Worm (Caenorhabditis elegans): Measurements from ENCODE around the gene smoc-1.

Gene smoc-1

DNA sequence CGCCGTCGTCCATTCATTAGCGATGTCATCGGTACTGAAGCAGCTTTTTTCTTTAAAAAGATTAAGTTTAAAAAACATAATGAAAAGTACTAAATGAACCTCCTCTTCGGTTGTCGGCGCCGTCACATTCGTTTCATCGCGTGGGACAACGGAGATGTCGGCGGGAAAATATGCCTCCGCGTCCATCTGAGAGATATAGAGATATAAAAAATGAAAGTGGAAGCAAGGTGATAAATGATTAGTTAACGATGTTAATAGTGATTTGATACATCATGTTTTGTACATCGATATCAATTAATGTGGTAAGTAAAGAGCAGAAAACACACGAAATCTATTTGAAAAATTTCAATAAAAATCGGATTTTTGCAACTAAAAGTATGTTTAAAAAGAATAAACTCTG lies 29.8 kb downstream of the smoc-1 start, which contains the start of gene F55A11.7:
Gene F55A11.7, minus strand, starts transcription at position 186 of the 400 bp plus-strand sequence.
- TF ChIP-seq pbrm-1 (GFP tag; IDR thresholded peaks at IDR 0.05) = no peak
- no peak for TF ChIP-seq ceh-79 (tag; optimal IDR thresholded peaks at IDR 0.05)
- TF ChIP-seq lir-1 (GFP tag; conservative IDR thresholded peaks at IDR 0.05) = no peak
- no peak for TF ChIP-seq F33H1.4 (GFP tag; IDR thresholded peaks at IDR 0.05)
- TF ChIP-seq Y53F4B.3 (GFP tag; IDR thresholded peaks at IDR 0.05) = no peak
- no peak for TF ChIP-seq sdz-38 (tag; optimal IDR thresholded peaks at IDR 0.05)
- no peak for TF ChIP-seq K11D2.4 (GFP tag; IDR thresholded peaks at IDR 0.05)
- no peak for TF ChIP-seq lsy-27 (tag; optimal IDR thresholded peaks at IDR 0.05; ENCODE audit: borderline replicate concordance, insufficient read depth)
- TF ChIP-seq die-1 (tag; optimal IDR thresholded peaks at IDR 0.05) = no peak

DNA sequence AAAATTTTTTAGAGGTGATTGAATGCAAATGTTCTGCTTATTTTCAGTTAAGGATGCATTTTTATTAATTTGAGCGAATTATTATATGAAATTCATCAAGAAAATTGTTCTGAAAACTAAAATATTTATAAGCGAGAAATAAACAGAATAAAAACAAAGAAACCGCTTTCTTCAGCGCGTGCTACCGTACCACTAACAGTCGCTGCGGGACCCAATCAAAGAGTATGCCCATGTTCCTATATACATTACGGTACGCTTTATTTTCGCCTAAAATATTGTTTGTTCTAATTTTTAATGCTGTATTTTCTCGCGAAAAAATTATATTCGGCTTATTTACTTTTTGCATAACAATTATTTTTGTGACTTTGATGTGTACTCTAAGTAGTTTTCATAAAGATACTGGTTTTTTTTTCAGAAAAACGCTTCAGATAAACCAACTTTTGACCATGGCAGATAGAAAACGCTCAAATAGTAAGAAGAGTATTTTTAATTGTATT lies 30.3 kb downstream of the smoc-1 start, which contains the start of gene F55A11.8:
Gene F55A11.8, plus strand, starts transcription at position 447 of the 497 bp plus-strand sequence.
- TF ChIP-seq F23B12.7 (tag; optimal IDR thresholded peaks at IDR 0.05; ENCODE audit: insufficient read depth) (no peak), xnd-1 (tag; optimal IDR thresholded peaks at IDR 0.05) (peak; percentile 86), dpl-1 (GFP tag; optimal IDR thresholded peaks at IDR 0.05) (no peak), D2030.7 (GFP tag; IDR thresholded peaks at IDR 0.05) (0 out of 2 replicates have a peak, but pooled peaks have one; percentile 14), F33H1.4 (GFP tag; IDR thresholded peaks at IDR 0.05) (peak; percentile 92), K11D2.4 (GFP tag; IDR thresholded peaks at IDR 0.05) (no peak), rpc-1 (optimal IDR thresholded peaks at IDR 0.05) (no peak), rpc-1 (tag; optimal IDR thresholded peaks at IDR 0.05) (no peak), madf-3 (GFP tag; IDR thresholded peaks at IDR 0.05) (0 out of 2 replicates have a peak, but pooled peaks have one; percentile 55), madf-6 (GFP tag; IDR thresholded peaks at IDR 0.05) (peak; percentile 89), C06A6.2 (GFP tag; conservative IDR thresholded peaks at IDR 0.05) (no peak), him-1 (tag; optimal IDR thresholded peaks at IDR 0.05) (peak; percentile 50), bed-2 (GFP tag; IDR thresholded peaks at IDR 0.05) (no peak), akir-1 (GFP tag; optimal IDR thresholded peaks at IDR 0.05) (no peak), hmg-1.2 (GFP tag; IDR thresholded peaks at IDR 0.05) (peak; percentile 13; the same call in 1 of the 2 replicates), efl-1 (GFP tag; optimal IDR thresholded peaks at IDR 0.05) (peak; percentile 64), madf-8 (GFP tag; conservative IDR thresholded peaks at IDR 0.05) (peak; percentile 62; the same call in 1 of the 2 replicates), ztf-6 (GFP tag; IDR thresholded peaks at IDR 0.05) (no peak), rcor-1 (GFP tag; IDR thresholded peaks at IDR 0.05) (no peak), lsl-1 (GFP tag; optimal IDR thresholded peaks at IDR 0.05) (peak; percentile 95), F49E8.2 (tag; optimal IDR thresholded peaks at IDR 0.05; ENCODE audit: insufficient read depth) (peak; percentile 25)

DNA sequence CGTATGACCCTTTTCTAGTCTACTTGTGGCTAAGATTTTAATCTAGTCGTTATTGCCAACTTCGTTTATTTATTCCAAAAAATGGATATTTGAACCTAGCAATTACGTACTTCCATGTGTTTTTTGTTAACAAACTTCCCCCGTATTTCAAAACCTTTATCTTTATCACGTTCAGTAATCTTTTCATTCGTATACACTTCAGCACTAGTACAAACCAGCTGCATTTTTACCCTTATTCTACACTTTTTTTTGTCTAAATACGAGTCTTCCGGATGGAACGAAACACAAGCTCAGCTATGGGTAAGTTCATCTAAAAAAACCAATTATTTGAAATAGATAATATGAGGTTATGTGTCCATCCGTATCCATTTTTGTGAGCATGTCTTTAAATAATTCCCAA lies 32.0 kb downstream of the smoc-1 start, which contains the start of gene D2023.1:
Gene D2023.1, plus strand, starts transcription at position 77 of the 400 bp plus-strand sequence.
- no peak for TF ChIP-seq dpl-1 (GFP tag; optimal IDR thresholded peaks at IDR 0.05)
- TF ChIP-seq mel-28 (tag; optimal IDR thresholded peaks at IDR 0.05; ENCODE audit: borderline replicate concordance) = no peak
- TF ChIP-seq snpc-3.4 (tag; optimal IDR thresholded peaks at IDR 0.05) = no peak
- no peak for TF ChIP-seq ceh-40 (GFP tag; IDR thresholded peaks at IDR 0.05)
- TF ChIP-seq rec-8 (tag; optimal IDR thresholded peaks at IDR 0.05) = no peak
- no peak for TF ChIP-seq snpc-4 (GFP tag; optimal IDR thresholded peaks at IDR 0.05)
- TF ChIP-seq snpc-4 (tag; optimal IDR thresholded peaks at IDR 0.05) = no peak
- TF ChIP-seq ceh-79 (tag; optimal IDR thresholded peaks at IDR 0.05) = no peak
- TF ChIP-seq Y95B8A.8 (GFP tag; IDR thresholded peaks at IDR 0.05) = no peak
- no peak for TF ChIP-seq efl-1 (GFP tag; optimal IDR thresholded peaks at IDR 0.05)
- TF ChIP-seq let-607 (tag; optimal IDR thresholded peaks at IDR 0.05) = no peak
- TF ChIP-seq Y53F4B.3 (GFP tag; IDR thresholded peaks at IDR 0.05) = no peak
- no peak for TF ChIP-seq hsf-1 (GFP tag; IDR thresholded peaks at IDR 0.05)
- TF ChIP-seq ccch-3 (GFP tag; optimal IDR thresholded peaks at IDR 0.05) = no peak
- no peak for TF ChIP-seq chd-7 (tag; optimal IDR thresholded peaks at IDR 0.05)
- TF ChIP-seq nhr-27 (tag; optimal IDR thresholded peaks at IDR 0.05) = no peak
- no peak for TF ChIP-seq B0336.3 (GFP tag; IDR thresholded peaks at IDR 0.05)
- TF ChIP-seq nfyb-1 (GFP tag; IDR thresholded peaks at IDR 0.05) = no peak
- TF ChIP-seq ztf-6 (GFP tag; IDR thresholded peaks at IDR 0.05) = no peak
